Fruit fly (Drosophila melanogaster): ENCODE data around the gene dac.
A peak's percentile ranks its signal among the peaks of the same experiment; 100 is the strongest.

Gene dac

dm6 chr2L:16521345-16522285 is 35.8 kb upstream of the dac start (continued):
- peak; percentile 38; the same call in 2 of the 3 replicates for TF ChIP-seq Mrtf (GFP tag; IDR thresholded peaks at IDR 0.05)
- TF ChIP-seq Sin3A (optimal IDR thresholded peaks at IDR 0.05), result no peak
- peak; percentile 11 for TF ChIP-seq CG13894 (tag; optimal IDR thresholded peaks at IDR 0.05)
- peak; percentile 97 for TF ChIP-seq CG3407 (GFP tag; optimal IDR thresholded peaks at IDR 0.05)
- TF ChIP-seq fru (optimal IDR thresholded peaks at IDR 0.05), result no peak
- TF ChIP-seq CG18476 (GFP tag; optimal IDR thresholded peaks at IDR 0.05), result peak; percentile 39
- TF ChIP-seq nmo (GFP tag; optimal IDR thresholded peaks at IDR 0.05), result peak; percentile 34
- TF ChIP-seq ato (GFP tag; IDR thresholded peaks at IDR 0.05; ENCODE audit: partially characterized antibody), result peak; percentile 35; the same call in 1 of the 2 replicates
- TF ChIP-seq crc (GFP tag; optimal IDR thresholded peaks at IDR 0.05), result peak; percentile 59
- peak; percentile 93 for TF ChIP-seq lab (GFP tag; optimal IDR thresholded peaks at IDR 0.05)
- peak; percentile 92 for TF ChIP-seq CG17186 (GFP tag; optimal IDR thresholded peaks at IDR 0.05)
- peak; percentile 25 for TF ChIP-seq NfI (GFP tag; optimal IDR thresholded peaks at IDR 0.05)
- TF ChIP-seq Scr (GFP tag; IDR thresholded peaks at IDR 0.05; ENCODE audit: partially characterized antibody), result 0 out of 2 replicates have a peak, but pooled peaks have one; percentile 11
- peak; percentile 37 for TF ChIP-seq grau (tag; optimal IDR thresholded peaks at IDR 0.05)
- peak in 1 of 2 experiments; percentile 6 for TF ChIP-seq Dfd (GFP tag; optimal IDR thresholded peaks at IDR 0.05)
- TF ChIP-seq CG1647 (GFP tag; optimal IDR thresholded peaks at IDR 0.05), result peak; percentile 29
- peak; percentile 64 for TF ChIP-seq repo (GFP tag; optimal IDR thresholded peaks at IDR 0.05)
- no peak for TF ChIP-seq Ets97D (GFP tag; optimal IDR thresholded peaks at IDR 0.05)
- peak; percentile 81 for TF ChIP-seq Nf-YB (GFP tag; optimal IDR thresholded peaks at IDR 0.05)
- no peak for TF ChIP-seq Lim3 (GFP tag; IDR thresholded peaks at IDR 0.05)
- TF ChIP-seq Trl (optimal IDR thresholded peaks at IDR 0.05), result peak; percentile 73 to 90
- TF ChIP-seq Trl (GFP tag; optimal IDR thresholded peaks at IDR 0.05), result peak; percentile 92
- TF ChIP-seq CG1792 (GFP tag; optimal IDR thresholded peaks at IDR 0.05), result peak; percentile 69
- peak; percentile 77 for TF ChIP-seq CG16863 (GFP tag; optimal IDR thresholded peaks at IDR 0.05)
- peak; percentile 74 for TF ChIP-seq dmrt99B (tag; optimal IDR thresholded peaks at IDR 0.05)
- peak; percentile 41; the same call in 1 of the 2 replicates for TF ChIP-seq bbx (GFP tag; IDR thresholded peaks at IDR 0.05; ENCODE audit: partially characterized antibody)
- TF ChIP-seq CG10267 (tag; optimal IDR thresholded peaks at IDR 0.05), result peak; percentile 64
- TF ChIP-seq en (GFP tag; optimal IDR thresholded peaks at IDR 0.05), result peak; percentile 62
- no peak for TF ChIP-seq eve (GFP tag; optimal IDR thresholded peaks at IDR 0.05)
- TF ChIP-seq luna (GFP tag; optimal IDR thresholded peaks at IDR 0.05), result peak; percentile 22
- peak; percentile 91 for TF ChIP-seq chm (GFP tag; IDR thresholded peaks at IDR 0.05)
- peak; percentile 33 for TF ChIP-seq tio (GFP tag; optimal IDR thresholded peaks at IDR 0.05)
- TF ChIP-seq Ptx1 (GFP tag; IDR thresholded peaks at IDR 0.05), result 0 out of 2 replicates have a peak, but pooled peaks have one; percentile 31
- peak; percentile 72 for TF ChIP-seq CG13424 (tag; optimal IDR thresholded peaks at IDR 0.05)
- peak; percentile 77 for TF ChIP-seq kah (GFP tag; optimal IDR thresholded peaks at IDR 0.05)
- peak; percentile 73 for TF ChIP-seq CoRest (tag; optimal IDR thresholded peaks at IDR 0.05)
- no peak for TF ChIP-seq MBD-R2 (GFP tag; IDR thresholded peaks at IDR 0.05)
- TF ChIP-seq CG9876 (GFP tag; optimal IDR thresholded peaks at IDR 0.05), result peak; percentile 60
- TF ChIP-seq wdn (GFP tag; IDR thresholded peaks at IDR 0.05), result no peak
- TF ChIP-seq cad (GFP tag; optimal IDR thresholded peaks at IDR 0.05), result no peak
- peak; percentile 54 for TF ChIP-seq ash1 (GFP tag; optimal IDR thresholded peaks at IDR 0.05)
- TF ChIP-seq CG42726 (GFP tag; IDR thresholded peaks at IDR 0.05; ENCODE audit: partially characterized antibody), result peak; percentile 50; the same call in 1 of the 2 replicates
- no peak for TF ChIP-seq Chrac-16 (GFP tag; optimal IDR thresholded peaks at IDR 0.05)
- peak; percentile 79 for TF ChIP-seq sim (GFP tag; IDR thresholded peaks at IDR 0.05)
- no peak for TF ChIP-seq CG8765 (GFP tag; IDR thresholded peaks at IDR 0.05)
- peak; percentile 81 for TF ChIP-seq shn (GFP tag; optimal IDR thresholded peaks at IDR 0.05)
- peak; percentile 91 for TF ChIP-seq CG10431 (GFP tag; optimal IDR thresholded peaks at IDR 0.05)
- TF ChIP-seq CG2129 (GFP tag; IDR thresholded peaks at IDR 0.05; ENCODE audit: partially characterized antibody), result no peak
- peak; percentile 50 for TF ChIP-seq Hr39 (optimal IDR thresholded peaks at IDR 0.05)

Measured in whole organism, embryonic.